Fruit fly (Drosophila melanogaster) Kc167 (cell line): ENCODE measurements around the gene CG17801.

Experiments used
- Myc ChIP-seq: fragments of >200 bp; optimal IDR thresholded peaks from 2 replicates; lab custom pipeline; 2017; ENCODE audit warnings: missing external identifiers
- Sin3A ChIP-seq: fragments of >200 bp; optimal IDR thresholded peaks from 2 replicates; lab custom pipeline; 2018; ENCODE audit warnings: missing external identifiers
- h ChIP-seq: fragments of >200 bp; optimal IDR thresholded peaks from 3 replicates; lab custom pipeline; 2018; ENCODE audit warnings: missing external identifiers
- insv ChIP-seq: fragments of >200 bp; optimal IDR thresholded peaks from 3 replicates; lab custom pipeline; 2018; ENCODE audit warnings: missing external identifiers
- psq ChIP-seq: fragments of >200 bp; optimal IDR thresholded peaks from 2 replicates; lab custom pipeline; 2017; ENCODE audit warnings: missing external identifiers
- ttk ChIP-seq: sonication (Bioruptor generic); optimal IDR thresholded peaks from 2 replicates; lab custom pipeline; 2017; ENCODE audit warnings: missing external identifiers

- TF ChIP-seq psq (lab: Kevin White, UChicago) (no peak), ttk (no peak), h (lab: Kevin White, UChicago) (no peak), insv (lab: Kevin White, UChicago) (no peak), Myc (lab: Kevin White, UChicago) (no peak), Sin3A (no peak)
These were observed 7.5 kb upstream of the CG17801 start for dm6 chr3R:17814191-17814923.
